Worm (Caenorhabditis elegans): ENCODE measurements around the gene best-23.

ce11 chrII:7891869-7892615 is 15.3 kb downstream of the best-23 start:
- TF ChIP-seq ceh-13 (GFP tag; optimal IDR thresholded peaks at IDR 0.05) (no peak), ama-1 (optimal IDR thresholded peaks at IDR 0.05) (no peak), hmbx-1 (tag; optimal IDR thresholded peaks at IDR 0.05) (no peak), hmg-4 (GFP tag; optimal IDR thresholded peaks at IDR 0.05) (no peak), hnd-1 (tag; optimal IDR thresholded peaks at IDR 0.05) (no peak), ets-7 (tag; optimal IDR thresholded peaks at IDR 0.05) (no peak)
